Fruit fly (Drosophila melanogaster) whole organism, larva: ENCODE measurements around the gene CG13248.

ENCODE experiments used
- noc ChIP-seq: fragments of 200-800 bp; sonication (Bioruptor generic); optimal IDR thresholded peaks from 3 replicates; lab custom pipeline; 2019; ENCODE audit warnings: missing biosample characterization, mild to moderate bottlenecking, missing genetic modification characterization, moderate library complexity

CG13248 gene

DNA sequence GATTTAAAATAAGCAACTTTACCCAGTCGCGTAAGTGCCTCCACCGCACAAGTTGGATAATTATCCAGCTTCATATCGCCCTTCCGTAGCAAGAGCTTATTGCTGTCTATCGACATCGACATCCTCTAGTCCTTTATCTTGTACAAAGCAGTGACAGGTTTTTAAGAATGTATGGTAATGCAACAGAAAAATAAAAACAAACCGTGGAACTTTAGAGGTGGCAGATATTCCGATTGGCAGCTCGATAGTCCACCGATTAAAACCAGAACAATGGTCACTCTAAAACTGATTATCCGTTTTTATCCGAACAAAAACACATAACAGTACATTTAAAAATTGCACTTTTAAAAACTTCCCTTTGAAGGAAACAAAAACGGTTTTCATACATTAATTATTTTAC, 17.1 kb upstream of the CG13248 start, which contains the start of gene CG5274:
TSS of gene CG5274 (minus strand) at position 218 of the 400 bp plus-strand sequence.
- no peak for TF ChIP-seq noc (tag; lab: Kevin White, UChicago)

DNA sequence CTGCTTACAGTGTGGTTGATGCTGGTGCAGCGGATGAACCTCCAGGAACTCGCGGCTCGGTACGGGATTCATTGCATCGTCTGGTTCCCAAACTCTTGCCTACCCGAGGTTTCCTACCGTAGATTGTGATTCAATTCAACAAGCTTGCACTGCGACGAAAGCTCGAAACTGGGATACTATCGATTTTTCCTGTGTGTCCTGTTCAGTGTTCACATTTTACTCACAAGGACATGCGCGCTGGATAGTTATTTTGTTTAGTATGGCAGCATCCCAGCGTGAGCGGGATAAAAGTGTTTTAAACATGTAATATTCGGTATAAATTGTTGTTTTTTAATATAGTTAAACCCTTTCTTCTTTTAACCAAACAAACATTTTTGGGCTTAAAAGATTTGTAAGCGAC, 15.5 kb upstream of the CG13248 start, which contains the start of gene CG5282:
TSS of gene CG5282 (minus strand) at position 184 of the 400 bp plus-strand sequence.
- no peak for TF ChIP-seq noc (tag; lab: Kevin White, UChicago)

DNA sequence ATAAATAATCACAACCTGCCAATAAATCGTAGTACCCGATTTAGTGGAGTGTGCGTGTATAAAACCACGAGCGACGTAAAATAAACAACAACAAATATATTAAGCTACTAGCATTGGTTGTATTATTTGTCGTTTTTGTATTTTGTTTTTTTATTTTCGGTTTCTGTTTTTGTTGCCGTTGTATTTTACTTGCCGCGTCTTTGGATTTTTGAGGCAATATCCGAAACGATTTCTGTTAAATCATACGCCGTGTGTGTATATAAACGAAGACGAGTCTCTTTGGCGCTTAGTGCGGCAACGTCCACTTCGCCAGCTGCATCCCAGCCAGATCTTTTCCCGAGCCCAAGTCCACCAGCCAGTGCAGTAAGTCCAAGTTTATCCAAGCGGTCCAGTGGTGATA, 2.9 kb upstream of the CG13248 start, which contains the start of gene zye:
TSS of gene zye (plus strand) at position 301 of the 400 bp plus-strand sequence.
- no peak for TF ChIP-seq noc (tag; lab: Kevin White, UChicago)

DNA sequence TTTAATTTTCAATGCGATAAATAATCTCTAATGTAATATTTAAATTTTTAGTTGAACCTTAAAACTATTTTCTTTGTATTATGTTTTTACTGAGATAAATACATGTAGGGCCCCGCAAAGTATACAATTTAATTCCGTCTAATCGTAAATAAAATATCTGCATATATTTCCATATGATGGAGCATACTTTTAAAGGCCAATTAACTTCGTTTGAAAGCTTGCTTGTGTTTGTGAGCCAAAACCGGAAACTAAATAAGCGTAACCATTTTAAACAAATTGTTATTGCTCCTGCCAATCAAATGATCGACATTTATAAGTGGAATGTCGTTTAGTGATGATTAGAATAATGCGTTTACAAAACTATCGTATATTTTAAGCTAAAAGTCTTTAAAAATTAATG, 414 bp upstream of the CG13248 start:
- no peak for TF ChIP-seq noc (tag; lab: Kevin White, UChicago)

DNA sequence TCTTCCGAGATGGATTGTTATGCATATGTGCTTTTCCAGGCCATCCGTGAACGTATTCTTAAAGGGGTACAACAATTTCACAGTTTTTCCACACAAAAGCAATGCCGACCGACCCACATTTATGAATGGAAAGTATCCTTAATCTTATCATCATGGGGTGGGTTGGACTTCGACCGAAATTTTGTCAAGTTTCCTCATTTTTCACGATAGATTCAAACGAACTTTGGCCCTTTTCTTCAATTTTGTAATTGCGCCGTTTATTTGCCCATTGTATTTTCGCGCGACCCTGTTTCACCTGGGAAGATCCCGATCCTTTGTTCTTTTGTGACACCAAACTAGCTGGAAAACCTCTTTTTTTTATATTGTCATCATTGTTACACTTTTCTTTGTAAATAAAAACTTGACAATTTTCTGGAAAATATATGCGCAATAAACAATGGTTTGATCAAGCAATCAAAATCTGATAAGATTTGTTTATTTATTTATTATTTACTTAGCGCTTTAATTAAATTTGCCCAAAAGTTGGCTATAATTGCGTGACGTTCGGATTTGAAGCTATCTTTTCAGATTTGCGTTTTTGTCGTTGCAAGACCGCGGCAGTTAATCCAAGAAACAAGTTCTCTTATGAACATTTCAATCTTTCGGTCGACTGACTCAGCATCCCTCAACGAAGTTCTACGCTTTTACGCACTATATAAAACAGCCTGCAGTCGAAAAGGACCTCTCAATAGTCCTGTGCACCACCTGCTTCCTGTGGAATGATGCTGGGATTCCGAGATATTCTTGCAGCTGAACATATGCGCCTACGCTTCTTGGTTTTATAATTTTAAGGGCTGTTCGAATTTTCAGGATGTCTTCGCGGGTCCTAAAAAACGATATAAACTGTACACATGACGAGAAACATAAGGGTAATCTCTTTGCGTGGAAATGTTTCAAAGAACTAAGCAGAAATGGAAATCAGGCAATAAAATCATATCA, 4.1 kb downstream of the CG13248 start:
- TF ChIP-seq noc (tag; lab: Kevin White, UChicago), result no peak

DNA sequence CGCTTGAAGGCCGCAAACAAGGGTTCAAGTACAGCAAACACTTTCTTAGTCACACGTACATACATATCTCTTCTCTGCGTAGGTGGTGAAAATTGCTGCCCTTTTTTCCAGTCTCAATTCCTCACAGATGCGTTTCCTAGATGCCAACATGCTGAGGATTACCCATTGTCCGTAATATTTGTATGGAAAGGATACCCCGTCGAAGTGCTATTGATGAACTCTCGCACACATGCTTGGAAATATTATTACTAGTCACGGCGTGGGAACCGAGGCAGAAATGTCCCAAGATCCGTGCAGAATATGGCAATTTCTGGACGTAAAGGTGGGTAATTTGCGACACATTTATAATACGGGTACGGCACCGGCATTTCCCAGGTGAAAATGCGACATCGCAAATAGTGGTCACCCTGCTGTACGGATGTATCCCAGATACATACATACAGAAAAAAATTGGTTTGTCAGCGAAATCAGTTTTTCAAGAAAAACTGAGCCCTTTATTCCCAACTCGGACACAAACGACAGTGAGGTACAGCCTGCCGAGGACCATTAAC, 5.0 kb downstream of the CG13248 start:
- no peak for TF ChIP-seq noc (tag; lab: Kevin White, UChicago)

DNA sequence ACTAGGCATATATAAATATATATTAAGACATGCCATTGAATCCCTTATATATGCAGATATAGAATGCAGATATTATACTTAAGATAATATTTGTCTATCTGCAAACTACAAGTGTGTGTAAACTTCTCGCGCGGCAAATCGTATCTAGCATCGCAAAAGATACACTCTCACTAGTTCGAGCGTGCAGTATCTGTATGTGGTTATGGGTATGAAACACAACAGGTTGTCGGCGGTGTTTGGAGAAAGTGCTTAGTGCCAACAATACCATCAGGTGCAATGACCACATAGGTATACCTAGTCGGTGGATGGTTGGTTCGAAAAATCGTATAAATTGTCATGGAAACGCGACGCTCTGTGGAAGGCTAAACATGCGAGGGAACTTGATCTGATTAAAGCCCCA, 5.9 kb downstream of the CG13248 start:
- TF ChIP-seq noc (tag; lab: Kevin White, UChicago), result no peak

DNA sequence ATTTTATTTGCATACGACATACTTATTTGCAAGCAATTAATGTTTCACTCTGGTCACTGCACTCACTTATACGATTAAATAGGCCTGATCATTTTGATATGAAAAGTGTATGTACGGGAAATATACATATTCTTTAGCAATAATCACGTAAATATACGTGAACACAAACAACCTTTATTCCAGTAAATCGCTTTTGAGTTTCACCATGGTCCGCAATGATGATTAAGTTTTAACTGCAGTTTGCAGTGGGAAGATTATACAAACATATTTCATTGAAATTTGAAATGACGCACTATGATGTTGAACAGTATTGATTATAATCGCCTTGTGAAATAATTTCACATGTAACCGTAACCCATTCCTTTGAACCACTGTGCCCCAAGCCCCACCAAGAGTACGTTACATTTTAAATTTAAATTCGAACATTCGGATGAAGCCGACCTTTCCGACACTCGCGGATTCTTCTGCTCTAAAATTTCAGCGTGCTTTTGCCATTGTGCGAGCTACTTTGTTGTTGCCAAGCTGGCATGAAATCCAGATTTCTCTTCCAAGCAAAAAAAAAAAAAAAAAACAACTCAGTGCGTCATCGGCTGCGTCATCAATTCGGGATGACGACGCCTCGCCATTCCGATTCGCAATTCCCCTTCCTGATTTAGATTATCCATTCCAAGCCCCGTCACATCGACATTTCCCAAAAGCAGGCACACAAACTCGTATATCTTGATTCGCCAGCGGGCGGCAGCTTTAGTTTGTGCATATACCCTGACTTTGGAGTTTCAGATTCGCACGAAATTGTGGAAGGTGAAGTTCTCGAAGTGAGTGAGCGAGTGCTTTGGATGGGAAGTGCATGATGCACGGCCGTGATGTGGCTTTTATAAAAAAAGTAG, 6.6 kb downstream of the CG13248 start:
- no peak for TF ChIP-seq noc (tag; lab: Kevin White, UChicago)

DNA sequence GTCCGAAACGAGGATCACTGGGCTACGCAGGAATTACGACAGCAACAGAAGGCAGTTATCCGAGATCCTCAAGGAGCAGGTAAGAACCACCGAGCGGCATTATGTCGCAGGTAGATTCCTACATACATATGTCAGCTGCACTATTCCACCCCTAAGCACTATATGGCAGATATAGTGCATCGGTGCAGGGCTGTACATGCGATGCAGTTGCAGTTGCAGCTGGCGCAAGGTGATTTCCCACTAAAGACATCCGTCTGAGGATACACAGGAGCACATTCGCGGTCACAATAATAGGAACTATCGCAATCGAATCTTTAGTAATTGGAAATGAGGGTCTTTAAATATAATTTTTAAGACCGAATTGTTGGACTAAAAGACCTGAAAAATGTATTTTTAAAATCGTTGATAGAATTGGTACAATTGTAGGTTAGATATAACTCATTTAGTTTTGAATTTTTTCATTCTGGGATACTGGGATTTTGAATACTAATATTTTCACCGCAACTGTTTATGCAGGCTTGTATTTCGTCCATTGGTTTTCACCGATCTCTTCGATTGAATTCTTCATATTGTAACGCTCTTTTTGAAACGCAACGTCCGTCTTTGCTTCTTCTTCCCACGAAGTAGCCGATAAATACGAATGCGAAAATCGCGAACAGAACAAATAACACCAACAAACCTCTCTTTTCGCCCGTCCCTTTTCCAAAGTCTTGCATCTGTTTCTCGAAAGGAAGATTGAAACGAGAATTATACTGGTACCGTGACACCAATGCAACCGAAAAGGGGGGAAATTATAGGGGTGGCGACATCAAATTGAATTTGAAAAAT, 7.5 kb downstream of the CG13248 start:
- no peak for TF ChIP-seq noc (tag; lab: Kevin White, UChicago)

DNA sequence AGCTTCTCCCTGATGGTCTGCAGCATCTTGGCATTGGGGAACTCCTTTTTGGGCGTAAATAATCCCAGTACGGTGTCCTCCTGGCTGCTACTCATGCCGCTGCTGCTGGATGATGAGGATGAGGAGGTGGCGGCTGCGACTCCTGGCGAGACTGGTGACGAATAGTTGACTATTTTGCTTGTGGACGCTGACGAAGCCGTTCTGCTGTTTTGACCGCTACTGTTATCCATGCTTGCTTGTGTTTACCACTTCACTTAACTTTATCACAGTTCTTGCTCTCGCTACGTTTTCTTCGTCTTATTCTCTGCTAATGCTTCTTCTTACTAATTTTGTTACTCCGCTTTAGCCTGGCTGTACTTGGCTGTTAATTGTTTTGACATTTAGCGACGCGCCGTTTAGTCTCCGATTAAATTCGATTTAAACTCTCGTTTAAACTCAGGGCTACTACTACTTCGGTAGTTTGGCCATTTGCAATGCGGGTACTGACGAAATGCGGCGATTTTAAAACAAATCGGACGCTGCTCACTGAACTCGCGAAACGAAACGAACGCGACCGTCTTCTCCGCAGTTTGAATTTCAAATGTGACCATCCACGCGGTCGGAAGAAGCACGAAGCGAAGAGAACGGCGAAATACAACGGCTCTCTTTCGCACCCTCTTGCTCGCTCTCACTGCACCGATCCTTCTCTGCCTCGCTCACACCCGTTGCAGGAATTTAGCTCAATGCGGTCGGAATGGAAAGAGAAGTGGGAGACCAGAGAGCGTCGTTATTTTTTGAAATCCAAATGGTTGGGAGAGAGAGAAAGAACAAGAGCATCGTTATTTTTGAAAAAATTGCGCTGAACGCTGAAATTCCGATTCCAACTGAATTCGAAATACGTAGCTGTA, 9.1 kb downstream of the CG13248 start, which contains the start of gene trbl:
TSS of gene trbl (minus strand) at position 584 of the 887 bp plus-strand sequence.
- TF ChIP-seq noc (tag; lab: Kevin White, UChicago), result no peak

DNA sequence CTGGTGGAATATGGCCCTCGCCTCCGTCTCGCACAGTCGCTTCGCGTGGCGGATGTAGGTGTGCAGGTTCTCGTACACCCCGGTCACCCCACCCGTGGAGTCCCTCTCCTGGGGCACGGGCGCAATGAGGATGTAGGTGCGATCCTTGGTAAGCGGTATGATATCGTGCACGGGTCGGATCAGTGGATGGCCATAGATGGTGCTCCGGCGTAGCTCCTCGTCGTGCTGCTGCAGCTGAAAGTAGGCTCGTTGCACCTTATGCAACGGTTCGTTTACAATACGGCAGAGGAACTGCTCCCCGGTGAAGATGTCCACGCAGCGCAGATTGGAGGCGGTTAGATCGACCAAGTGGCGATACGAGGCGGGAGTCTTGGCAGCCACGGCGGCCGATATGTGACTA, 9.9 kb downstream of the CG13248 start:
- TF ChIP-seq noc (tag; lab: Kevin White, UChicago), result no peak

DNA sequence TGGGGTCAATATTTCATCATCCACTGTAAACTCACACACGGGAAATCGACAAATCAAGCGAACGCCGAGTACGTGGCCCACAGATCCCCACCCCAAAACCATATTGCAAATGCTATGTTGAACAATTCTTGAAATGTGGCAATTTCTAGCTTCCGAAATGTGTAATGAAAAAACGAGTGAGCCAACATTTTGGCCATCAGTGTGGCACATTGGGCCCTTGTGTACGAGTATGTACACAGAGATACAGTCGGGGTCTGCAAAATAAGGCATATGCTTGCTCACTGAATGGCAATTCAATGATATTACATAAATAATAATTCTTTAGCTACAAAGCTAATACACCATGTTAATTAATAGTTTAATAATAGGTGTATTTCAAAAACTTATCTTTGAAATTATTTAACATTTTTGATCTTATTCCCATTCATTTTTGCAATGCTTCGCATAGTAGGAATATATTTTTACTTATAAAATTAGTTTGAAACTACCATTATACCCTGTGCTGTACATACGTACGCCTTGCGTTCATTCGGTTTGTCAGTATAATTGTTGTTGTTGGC, 10.7 kb downstream of the CG13248 start:
- peak; percentile 83 for TF ChIP-seq noc (tag; lab: Kevin White, UChicago)
